Fruit fly (Drosophila melanogaster) Kc167 (cell line): ENCODE results near the gene msb1l.

ENCODE experiments used
- Sin3A ChIP-seq: fragments of >200 bp; optimal IDR thresholded peaks from 2 replicates; lab custom pipeline; 2018; ENCODE audit warnings: missing external identifiers
- psq ChIP-seq: fragments of >200 bp; optimal IDR thresholded peaks from 2 replicates; lab custom pipeline; 2017; ENCODE audit warnings: missing external identifiers

DNA sequence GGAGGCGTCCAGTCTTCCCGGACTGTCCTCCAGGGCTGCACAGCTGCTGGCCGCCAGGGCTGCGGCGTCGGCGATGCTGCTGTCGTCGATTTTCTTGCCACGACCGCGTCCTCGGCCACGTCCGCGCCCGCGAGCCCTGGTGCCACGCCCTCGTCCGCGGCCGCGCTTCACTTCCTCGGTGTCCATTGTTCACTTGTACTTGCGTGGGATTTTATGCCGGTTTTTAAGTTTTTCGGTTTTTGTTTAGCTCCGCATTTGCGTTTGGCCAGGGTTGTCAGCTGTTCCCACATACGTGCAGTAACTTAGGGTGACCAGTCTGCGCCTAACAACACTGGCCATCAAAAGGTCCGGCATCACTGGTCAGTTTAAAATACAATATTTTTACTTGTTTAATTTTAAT is 4.7 kb downstream of the msb1l start, which contains the start of gene Hakai:
- TF ChIP-seq Sin3A, result no peak
- no peak for TF ChIP-seq psq (lab: Kevin White, UChicago)
